Worm (Caenorhabditis elegans): ENCODE results near the gene gskl-1.

DNA sequence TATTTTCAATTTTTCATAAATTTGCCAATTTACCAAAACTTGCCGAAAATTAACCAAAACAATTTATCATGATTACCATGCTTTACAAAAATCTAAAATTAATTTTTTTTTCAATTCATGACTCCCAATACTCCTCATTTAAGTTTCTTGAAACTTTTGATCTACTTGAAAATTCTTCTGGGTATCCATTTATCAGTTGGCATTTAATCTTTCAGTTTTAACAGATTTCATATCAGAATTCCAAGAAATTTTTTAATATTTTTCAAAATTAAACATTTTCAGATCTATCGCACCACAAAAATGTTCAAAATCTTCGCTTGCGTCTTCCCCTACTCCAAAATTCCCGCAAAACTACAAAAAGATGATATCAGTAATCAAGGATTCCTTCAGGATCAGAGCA is 23.4 kb upstream of the gskl-1 start, which contains the start of gene Y19D2B.2:
- no peak for TF ChIP-seq snpc-4 (tag; optimal IDR thresholded peaks at IDR 0.05)
- TF ChIP-seq fkh-2 (tag; optimal IDR thresholded peaks at IDR 0.05), result no peak
- no peak for TF ChIP-seq hmg-11 (tag; optimal IDR thresholded peaks at IDR 0.05)
- TF ChIP-seq nhr-77 (tag; optimal IDR thresholded peaks at IDR 0.05), result no peak
- no peak for TF ChIP-seq lin-39 (tag; optimal IDR thresholded peaks at IDR 0.05)
- no peak for TF ChIP-seq mdl-1 (tag; optimal IDR thresholded peaks at IDR 0.05)
- no peak for TF ChIP-seq zag-1 (tag; optimal IDR thresholded peaks at IDR 0.05)
- TF ChIP-seq fos-1 (tag; optimal IDR thresholded peaks at IDR 0.05), result no peak

Measured in whole organism, L3 larva.